Worm (Caenorhabditis elegans): ENCODE results near the gene srd-51.

Gene srd-51

ce11 chrX:13528630-13529138, 44.0 kb upstream of the srd-51 start, which contains the start of gene F18H3.4 (continued):
- TF ChIP-seq nhr-77 (tag; optimal IDR thresholded peaks at IDR 0.05) (peak; percentile 36), tlp-1 (tag; optimal IDR thresholded peaks at IDR 0.05) (peak; percentile 42), mdl-1 (tag; optimal IDR thresholded peaks at IDR 0.05) (peak in 1 of 2 experiments; percentile 79), mep-1 (tag; optimal IDR thresholded peaks at IDR 0.05) (peak; percentile 2), hlh-4 (tag; optimal IDR thresholded peaks at IDR 0.05) (no peak), xbp-1 (tag; optimal IDR thresholded peaks at IDR 0.05) (no peak), sup-37 (GFP tag; optimal IDR thresholded peaks at IDR 0.05) (no peak), C16A3.4 (tag; optimal IDR thresholded peaks at IDR 0.05) (no peak), elt-3 (tag; optimal IDR thresholded peaks at IDR 0.05) (peak in 4 of 6 experiments; percentile 36 to 75 (median 55)), ets-5 (GFP tag; IDR thresholded peaks at IDR 0.05) (no peak), ceh-82 (tag; optimal IDR thresholded peaks at IDR 0.05) (peak in 1 of 3 experiments; percentile 30), efl-3 (GFP tag; optimal IDR thresholded peaks at IDR 0.05) (no peak), aly-2 (tag; optimal IDR thresholded peaks at IDR 0.05) (no peak), unc-86 (tag; optimal IDR thresholded peaks at IDR 0.05) (no peak), efl-1 (optimal IDR thresholded peaks at IDR 0.05) (peak in 1 of 2 experiments; percentile 5), efl-1 (GFP tag; optimal IDR thresholded peaks at IDR 0.05 in 1 of 2) (peak in 1 of 2 experiments; percentile 89), ceh-63 (GFP tag; optimal IDR thresholded peaks at IDR 0.05) (no peak), pag-3 (tag; optimal IDR thresholded peaks at IDR 0.05; ENCODE audit: borderline replicate concordance, insufficient read depth) (no peak), lsy-2 (tag; optimal IDR thresholded peaks at IDR 0.05) (peak in 1 of 2 experiments; percentile 41), pqm-1 (tag; optimal IDR thresholded peaks at IDR 0.05) (no peak), ztf-4 (tag; optimal IDR thresholded peaks at IDR 0.05) (no peak), nhr-84 (tag; optimal IDR thresholded peaks at IDR 0.05) (no peak), jun-1 (tag; optimal IDR thresholded peaks at IDR 0.05) (peak; percentile 51), unc-130 (tag; optimal IDR thresholded peaks at IDR 0.05) (no peak), ces-1 (GFP tag; optimal IDR thresholded peaks at IDR 0.05) (no peak), blmp-1 (tag; optimal IDR thresholded peaks at IDR 0.05) (peak; percentile 37), ztf-11 (tag; optimal IDR thresholded peaks at IDR 0.05) (no peak), ama-1 (optimal IDR thresholded peaks at IDR 0.05) (no peak), swsn-7 (tag; optimal IDR thresholded peaks at IDR 0.05) (no peak), tbx-2 (tag; optimal IDR thresholded peaks at IDR 0.05) (peak; percentile 14), ceh-88 (GFP tag; IDR thresholded peaks at IDR 0.05) (no peak), lin-14 (GFP tag; optimal IDR thresholded peaks at IDR 0.05) (peak; percentile 57), dpl-1 (GFP tag; optimal IDR thresholded peaks at IDR 0.05) (peak; percentile 19 to 42 (median 23)), ceh-8 (GFP tag; optimal IDR thresholded peaks at IDR 0.05) (no peak), rnt-1 (tag; optimal IDR thresholded peaks at IDR 0.05) (no peak), snu-23 (GFP tag; optimal IDR thresholded peaks at IDR 0.05) (peak; percentile 47), egl-27 (tag; optimal IDR thresholded peaks at IDR 0.05) (no peak), unc-30 (tag; optimal IDR thresholded peaks at IDR 0.05) (no peak), snpc-4 (tag; optimal IDR thresholded peaks at IDR 0.05) (no peak), nhr-90 (tag; optimal IDR thresholded peaks at IDR 0.05; ENCODE audit: poor library complexity) (peak; percentile 73), C04F5.9 (tag; optimal IDR thresholded peaks at IDR 0.05) (no peak), nhr-71 (tag; optimal IDR thresholded peaks at IDR 0.05) (peak; percentile 80)

DNA sequence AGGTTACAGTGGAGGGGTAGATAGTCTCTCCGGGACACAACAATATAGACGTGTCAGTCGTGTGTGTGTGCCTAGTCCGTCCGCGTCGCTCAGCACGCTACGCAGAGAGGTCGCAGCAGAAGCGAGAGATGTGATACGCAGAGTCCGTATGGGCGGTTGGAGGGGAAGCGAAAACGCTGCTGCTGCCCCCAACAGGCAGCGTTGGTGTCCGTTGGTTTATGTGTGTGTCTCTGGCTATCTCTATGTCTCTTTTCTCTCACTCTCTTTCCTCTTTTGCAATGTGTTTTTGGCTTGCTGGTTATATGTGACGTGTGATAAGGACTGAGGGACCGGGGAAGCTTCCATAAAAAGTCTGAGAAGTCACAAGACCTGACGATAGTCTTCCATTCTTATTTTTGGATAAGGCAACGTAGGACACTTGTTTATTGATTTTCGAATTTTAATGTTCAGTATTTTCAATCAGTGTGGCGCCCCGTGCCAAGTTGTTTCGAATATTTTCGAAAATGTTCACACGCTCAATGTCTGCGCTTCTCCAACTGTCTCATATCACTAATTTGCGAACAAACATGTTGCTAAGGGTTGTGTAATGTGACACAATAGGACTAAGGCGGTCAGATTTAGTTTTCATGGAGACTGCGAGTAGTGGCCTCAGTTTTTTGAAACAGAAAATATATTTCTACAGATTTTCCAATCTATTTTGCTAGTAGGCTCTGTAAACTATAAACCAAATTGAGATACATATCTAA, 42.8 kb upstream of the srd-51 start, which contains the start of gene pab-2:
Gene pab-2, minus strand, starts transcription at position 69 of the 746 bp plus-strand sequence.
- TF ChIP-seq C34B4.2 (tag; optimal IDR thresholded peaks at IDR 0.05), result no peak
- TF ChIP-seq fkh-8 (tag; optimal IDR thresholded peaks at IDR 0.05), result peak; percentile 74
- TF ChIP-seq nhr-28 (tag; optimal IDR thresholded peaks at IDR 0.05), result no peak
- TF ChIP-seq nhr-85 (tag), result peak; percentile 94
- TF ChIP-seq lir-3 (tag; optimal IDR thresholded peaks at IDR 0.05; ENCODE audit: poor library complexity), result no peak
- no peak for TF ChIP-seq C04F5.9 (tag; optimal IDR thresholded peaks at IDR 0.05)
- TF ChIP-seq lin-15B (tag; optimal IDR thresholded peaks at IDR 0.05), result no peak
- TF ChIP-seq snu-23 (GFP tag; optimal IDR thresholded peaks at IDR 0.05), result peak; percentile 87
- peak; percentile 34 for TF ChIP-seq irx-1 (tag; optimal IDR thresholded peaks at IDR 0.05)
- TF ChIP-seq sptf-1 (tag; optimal IDR thresholded peaks at IDR 0.05), result no peak
- TF ChIP-seq sox-4 (tag; optimal IDR thresholded peaks at IDR 0.05), result peak; percentile 11
- peak in 1 of 2 experiments; percentile 85 for TF ChIP-seq mdl-1 (tag; optimal IDR thresholded peaks at IDR 0.05)
- TF ChIP-seq lin-13 (GFP tag; optimal IDR thresholded peaks at IDR 0.05), result no peak
- TF ChIP-seq hlh-4 (tag; optimal IDR thresholded peaks at IDR 0.05), result no peak
- peak; percentile 60 for TF ChIP-seq unc-86 (tag; optimal IDR thresholded peaks at IDR 0.05)
- TF ChIP-seq lin-14 (GFP tag; optimal IDR thresholded peaks at IDR 0.05), result peak; percentile 94
- no peak for TF ChIP-seq ceh-63 (GFP tag; optimal IDR thresholded peaks at IDR 0.05)
- peak; percentile 38 for TF ChIP-seq skn-1 (tag; optimal IDR thresholded peaks at IDR 0.05)
